Worm (Caenorhabditis elegans): Measurements from ENCODE around the gene Y53F4B.27.

DNA sequence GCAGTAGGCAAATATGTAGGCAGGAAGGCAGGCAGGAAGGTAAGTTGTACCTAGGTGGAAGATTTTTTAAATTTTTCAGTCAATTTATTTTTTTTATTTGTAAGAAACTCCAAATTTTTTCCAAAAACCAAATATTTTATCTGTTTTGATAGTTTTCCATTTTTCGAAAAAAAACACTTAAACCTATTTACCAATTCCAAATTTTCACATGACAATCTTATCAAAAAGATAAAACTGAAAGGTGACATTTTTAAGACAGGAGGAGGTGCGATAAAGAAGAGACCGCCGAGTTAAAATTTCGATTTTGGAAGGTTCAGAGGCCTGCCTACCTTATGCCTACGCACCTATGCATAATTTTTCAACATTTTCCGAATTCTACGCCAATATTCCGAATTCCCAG, 45.3 kb downstream of the Y53F4B.27 start:
- TF ChIP-seq unc-62 (GFP tag; optimal IDR thresholded peaks at IDR 0.05) (no peak), snpc-4 (tag; optimal IDR thresholded peaks at IDR 0.05) (no peak), nhr-6 (tag; optimal IDR thresholded peaks at IDR 0.05) (no peak), lin-39 (tag; optimal IDR thresholded peaks at IDR 0.05) (no peak), nhr-10 (tag; optimal IDR thresholded peaks at IDR 0.05) (no peak), ama-1 (optimal IDR thresholded peaks at IDR 0.05) (no peak), mab-5 (tag; optimal IDR thresholded peaks at IDR 0.05) (no peak), zag-1 (tag; optimal IDR thresholded peaks at IDR 0.05) (no peak), F13H6.1 (tag; optimal IDR thresholded peaks at IDR 0.05) (no peak), lin-13 (GFP tag; optimal IDR thresholded peaks at IDR 0.05) (no peak), elt-3 (tag; optimal IDR thresholded peaks at IDR 0.05) (no peak), R02D3.7 (tag; optimal IDR thresholded peaks at IDR 0.05) (no peak)

Data from whole organism, L2 larva.